Fruit fly (Drosophila melanogaster) whole organism, prepupa: Measurements from ENCODE around the gene Pitslre.
A peak's percentile ranks its signal among the peaks of the same experiment; 100 is the strongest.

ENCODE experiments used
- CG10631 ChIP-seq: fragments of 200-800 bp; sonication (Bioruptor generic); optimal IDR thresholded peaks from 2 replicates; lab custom pipeline; 2016; ENCODE audit warnings: missing biosample characterization, missing genetic modification characterization
- CG11294 ChIP-seq: fragments of 200-800 bp; sonication (Bioruptor generic); IDR thresholded peaks from 2 replicates; pipeline ENCODE4 v1.3.6; 2022; ENCODE audit warnings: missing biosample characterization, missing genetic modification characterization
- CG11902 ChIP-seq: fragments of 200-800 bp; sonication (Bioruptor generic); optimal IDR thresholded peaks from 3 replicates; lab custom pipeline; 2016; ENCODE audit warnings: missing biosample characterization, missing genetic modification characterization
- CG15336 ChIP-seq: fragments of 200-800 bp; sonication (Bioruptor generic); IDR thresholded peaks from 2 replicates; pipeline ENCODE4 v1.3.6; 2022; ENCODE audit warnings: missing biosample characterization, missing genetic modification characterization
- CG1621 ChIP-seq: fragments of 200-800 bp; sonication (Bioruptor generic); optimal IDR thresholded peaks from 3 replicates; lab custom pipeline; 2018; ENCODE audit warnings: missing biosample characterization, mild to moderate bottlenecking, missing genetic modification characterization
- CG16779 ChIP-seq: fragments of 200-800 bp; sonication (Bioruptor generic); optimal IDR thresholded peaks from 3 replicates; lab custom pipeline; 2017; ENCODE audit warnings: missing biosample characterization, mild to moderate bottlenecking, missing genetic modification characterization
- CG3032 ChIP-seq: fragments of 200-800 bp; optimal IDR thresholded peaks from 2 replicates; lab custom pipeline; 2019; ENCODE audit warnings: missing biosample characterization, mild to moderate bottlenecking, missing genetic modification characterization, moderate library complexity
- CG31627 ChIP-seq: fragments of 200-800 bp; sonication (Bioruptor generic); optimal IDR thresholded peaks from 3 replicates; lab custom pipeline; 2016; ENCODE audit warnings: missing biosample characterization, missing genetic modification characterization
- CG34406 ChIP-seq: fragments of 200-800 bp; sonication (Bioruptor generic); optimal IDR thresholded peaks from 3 replicates; lab custom pipeline; 2016; ENCODE audit warnings: missing biosample characterization, missing genetic modification characterization
- CG3919 ChIP-seq: fragments of 200-800 bp; sonication (Bioruptor generic); optimal IDR thresholded peaks from 3 replicates; lab custom pipeline; 2016; ENCODE audit warnings: missing biosample characterization, missing genetic modification characterization
- CG4318 ChIP-seq: fragments of 200-800 bp; sonication (Bioruptor generic); optimal IDR thresholded peaks from 3 replicates; lab custom pipeline; 2017; ENCODE audit warnings: missing biosample characterization, mild to moderate bottlenecking, missing genetic modification characterization
- CG6163 ChIP-seq: fragments of 200-800 bp; sonication (Bioruptor generic); IDR thresholded peaks from 3 replicates; pipeline ENCODE4 v1.3.6; 2022; ENCODE audit warnings: missing biosample characterization, missing genetic modification characterization
- CG6276 ChIP-seq: fragments of 200-800 bp; sonication (Bioruptor generic); optimal IDR thresholded peaks from 2 replicates; lab custom pipeline; 2017; ENCODE audit warnings: missing biosample characterization, mild to moderate bottlenecking, missing genetic modification characterization
- CG6808 ChIP-seq: fragments of 200-800 bp; sonication (Bioruptor generic); optimal IDR thresholded peaks from 3 replicates; lab custom pipeline; 2017; ENCODE audit warnings: missing biosample characterization, missing genetic modification characterization, mild to moderate bottlenecking, moderate library complexity, missing genetic modification reagents
- CG6854 ChIP-seq: fragments of 200-800 bp; sonication (Bioruptor generic); optimal IDR thresholded peaks from 2 replicates; lab custom pipeline; 2017; ENCODE audit warnings: missing biosample characterization, mild to moderate bottlenecking, missing genetic modification characterization
- CG8119 ChIP-seq: fragments of 200-800 bp; sonication (Bioruptor generic); IDR thresholded peaks from 3 replicates; pipeline ENCODE4 v1.3.6; 2022; ENCODE audit warnings: missing biosample characterization, missing genetic modification characterization
- CG8319 ChIP-seq: fragments of 200-800 bp; sonication (Bioruptor generic); optimal IDR thresholded peaks from 3 replicates; lab custom pipeline; 2016; ENCODE audit warnings: missing biosample characterization, missing genetic modification characterization
- CG8632 ChIP-seq: fragments of 200-800 bp; sonication (Bioruptor generic); optimal IDR thresholded peaks from 3 replicates; lab custom pipeline; 2016; ENCODE audit warnings: missing biosample characterization, missing genetic modification characterization
- CG9139 ChIP-seq: fragments of 200-800 bp; sonication (Bioruptor generic); optimal IDR thresholded peaks from 3 replicates; lab custom pipeline; 2017; ENCODE audit warnings: missing biosample characterization, mild to moderate bottlenecking, missing genetic modification characterization
- Eip78C ChIP-seq: fragments of 200-800 bp; sonication (Bioruptor generic); peaks from one replicate; lab custom pipeline; 2016; ENCODE audit warnings: missing biosample characterization, missing genetic modification characterization
- Eip93F ChIP-seq: fragments of 200-800 bp; sonication (Bioruptor generic); optimal IDR thresholded peaks from 2 replicates; lab custom pipeline; 2016; ENCODE audit warnings: missing biosample characterization, mild to moderate bottlenecking, missing genetic modification characterization
- Ets21C ChIP-seq: fragments of 200-800 bp; sonication (Bioruptor generic); optimal IDR thresholded peaks from 3 replicates; lab custom pipeline; 2016; ENCODE audit warnings: missing biosample characterization, missing genetic modification characterization
- Ets96B ChIP-seq: fragments of 200-800 bp; optimal IDR thresholded peaks from 2 replicates; lab custom pipeline; 2019; ENCODE audit warnings: missing biosample characterization, mild to moderate bottlenecking, missing genetic modification characterization, moderate library complexity
- Gug ChIP-seq: fragments of 200-800 bp; sonication (Bioruptor generic); IDR thresholded peaks from 2 replicates; pipeline ENCODE4 v1.3.6; 2022; ENCODE audit warnings: missing biosample characterization, missing genetic modification characterization
- Hr38 ChIP-seq: sonication (Bioruptor generic); optimal IDR thresholded peaks from 2 replicates; lab custom pipeline; 2016; ENCODE audit warnings: missing biosample characterization, missing genetic modification characterization
- Lpt ChIP-seq: fragments of 200-800 bp; sonication (Bioruptor generic); optimal IDR thresholded peaks from 3 replicates; lab custom pipeline; 2016; ENCODE audit warnings: missing biosample characterization, missing genetic modification characterization
- Smox ChIP-seq: fragments of 200-800 bp; sonication (Bioruptor generic); optimal IDR thresholded peaks from 3 replicates; lab custom pipeline; 2016; ENCODE audit warnings: missing biosample characterization, missing genetic modification characterization
- Sox102F ChIP-seq: fragments of 200-800 bp; sonication (Bioruptor generic); optimal IDR thresholded peaks from 2 replicates; lab custom pipeline; 2016; ENCODE audit warnings: missing biosample characterization, mild to moderate bottlenecking, missing genetic modification characterization
- Sox14 ChIP-seq: fragments of 200-800 bp; sonication (Bioruptor generic); optimal IDR thresholded peaks from 3 replicates; lab custom pipeline; 2016; ENCODE audit warnings: missing biosample characterization, missing genetic modification characterization
- achi ChIP-seq: fragments of 200-800 bp; sonication (Bioruptor generic); optimal IDR thresholded peaks from 3 replicates; lab custom pipeline; 2016; ENCODE audit warnings: missing biosample characterization, missing genetic modification characterization
- acj6 ChIP-seq: fragments of 200-800 bp; sonication (Bioruptor generic); optimal IDR thresholded peaks from 3 replicates; lab custom pipeline; 2016; ENCODE audit warnings: missing biosample characterization, missing genetic modification characterization
- dac ChIP-seq: fragments of 200-800 bp; sonication (Bioruptor generic); optimal IDR thresholded peaks from 2 replicates; lab custom pipeline; 2017; ENCODE audit warnings: missing biosample characterization, mild to moderate bottlenecking, missing genetic modification characterization
- dsx ChIP-seq: fragments of 200-800 bp; optimal IDR thresholded peaks from 3 replicates; lab custom pipeline; 2019; ENCODE audit warnings: missing biosample characterization, mild to moderate bottlenecking, missing genetic modification characterization, moderate library complexity; ENCODE audit not compliant: poor library complexity, severe bottlenecking
- eg ChIP-seq: fragments of 200-800 bp; sonication (Bioruptor generic); IDR thresholded peaks from 3 replicates; pipeline ENCODE4 v1.3.6; 2022; ENCODE audit warnings: missing biosample characterization, missing genetic modification characterization
- esn ChIP-seq: fragments of 200-800 bp; sonication (Bioruptor generic); optimal IDR thresholded peaks from 2 replicates; lab custom pipeline; 2016; ENCODE audit warnings: missing biosample characterization, mild to moderate bottlenecking, missing genetic modification characterization, moderate library complexity
- fd59A ChIP-seq: fragments of 200-800 bp; sonication (Bioruptor generic); optimal IDR thresholded peaks from 2 replicates; lab custom pipeline; 2017; ENCODE audit warnings: missing biosample characterization, mild to moderate bottlenecking, missing genetic modification characterization, missing genetic modification reagents
- fd85E ChIP-seq: fragments of 200-800 bp; sonication (Bioruptor generic); optimal IDR thresholded peaks from 3 replicates; lab custom pipeline; 2016; ENCODE audit warnings: missing biosample characterization, missing genetic modification characterization
- fkh ChIP-seq: fragments of 200-800 bp; sonication (Bioruptor generic); optimal IDR thresholded peaks from 3 replicates; lab custom pipeline; 2017; ENCODE audit warnings: missing biosample characterization, mild to moderate bottlenecking, missing genetic modification characterization, moderate library complexity
- net ChIP-seq: fragments of 200-800 bp; sonication (Bioruptor generic); optimal IDR thresholded peaks from 3 replicates; lab custom pipeline; 2016; ENCODE audit warnings: missing biosample characterization, missing genetic modification characterization
- ss ChIP-seq, 2 experiments: fragments of 200-800 bp; sonication (Bioruptor generic); optimal IDR thresholded peaks; 2 replicates in 1 of 2; 3 replicates in 1 of 2; lab custom pipeline; 2017 to 2018; ENCODE audit warnings: mild to moderate bottlenecking in 2 of 2, missing biosample characterization in 2 of 2, missing genetic modification characterization in 2 of 2, moderate library complexity in 1 of 2
- svp ChIP-seq: fragments of 200-800 bp; sonication (Bioruptor generic); peaks from one replicate; lab custom pipeline; 2016; ENCODE audit warnings: missing biosample characterization, missing genetic modification characterization
- topi ChIP-seq: fragments of 200-800 bp; sonication (Bioruptor generic); optimal IDR thresholded peaks from 3 replicates; lab custom pipeline; 2016; ENCODE audit warnings: missing biosample characterization, missing genetic modification characterization
- vri ChIP-seq: fragments of 200-800 bp; sonication (Bioruptor generic); optimal IDR thresholded peaks from 3 replicates; lab custom pipeline; 2016; ENCODE audit warnings: missing biosample characterization, mild to moderate bottlenecking, missing genetic modification characterization

Pitslre gene

DNA sequence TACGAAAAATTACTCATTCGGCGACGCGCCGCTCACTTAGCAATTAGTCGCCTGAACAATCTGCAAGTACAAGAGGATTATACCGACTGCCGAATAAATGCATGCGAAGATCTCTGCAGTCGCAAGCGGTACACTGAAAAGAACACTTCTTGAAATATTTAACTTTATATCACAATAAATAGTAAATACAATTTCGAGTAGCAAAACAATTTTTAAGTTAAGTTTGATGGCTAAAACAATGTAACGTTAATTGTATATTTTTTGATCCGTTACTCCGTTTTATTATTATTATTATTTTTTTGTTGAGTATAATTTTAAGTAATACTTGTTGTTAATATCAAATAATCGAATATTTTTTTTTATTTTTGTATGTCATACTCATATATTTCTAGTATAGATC lies 41.9 kb upstream of the Pitslre start (continued):
- no peak for TF ChIP-seq fkh (GFP tag; lab: Kevin White, UChicago)
- TF ChIP-seq CG11902, result no peak
- no peak for TF ChIP-seq fd59A (GFP tag; lab: Kevin White, UChicago)
- TF ChIP-seq CG9139 (GFP tag; lab: Kevin White, UChicago), result no peak
- no peak for TF ChIP-seq CG15336 (GFP tag; lab: Robert Waterston, UW)
- TF ChIP-seq CG8119 (GFP tag; lab: Robert Waterston, UW), result no peak
- TF ChIP-seq dac (GFP tag; lab: Kevin White, UChicago), result no peak
- no peak for TF ChIP-seq CG11294 (GFP tag; lab: Robert Waterston, UW)
- TF ChIP-seq dsx (GFP tag; lab: Kevin White, UChicago), result no peak
- TF ChIP-seq CG6808 (GFP tag; lab: Kevin White, UChicago), result no peak
- TF ChIP-seq Gug (GFP tag; lab: Robert Waterston, UW), result no peak
- TF ChIP-seq Eip93F, result no peak
- TF ChIP-seq CG6276 (GFP tag; lab: Kevin White, UChicago), result no peak
- TF ChIP-seq Ets21C, result no peak
- no peak for TF ChIP-seq fd85E (GFP tag; lab: Kevin White, UChicago)
- no peak for TF ChIP-seq CG6854 (GFP tag; lab: Kevin White, UChicago)
- peak; percentile 36 for TF ChIP-seq acj6 (GFP tag; lab: Kevin White, UChicago)
- no peak for TF ChIP-seq CG6163
- TF ChIP-seq Lpt, result no peak
- no peak for TF ChIP-seq Hr38
- peak; percentile 0 for TF ChIP-seq Smox
- no peak for TF ChIP-seq achi
- no peak for TF ChIP-seq CG3032 (tag; lab: Kevin White, UChicago)
- peak; percentile 41 for TF ChIP-seq CG3919 (GFP tag; lab: Kevin White, UChicago)
- peak; percentile 9 for TF ChIP-seq CG10631 (GFP tag; lab: Kevin White, UChicago)
- TF ChIP-seq CG8632, result peak; percentile 17
- TF ChIP-seq Ets96B, result no peak
- no peak for TF ChIP-seq CG4318 (GFP tag; lab: Kevin White, UChicago)
- no peak for TF ChIP-seq ss (GFP tag; optimal IDR thresholded peaks at IDR 0.05; lab: Kevin White, UChicago)
- no peak for TF ChIP-seq CG1621 (tag; lab: Kevin White, UChicago)
- TF ChIP-seq eg, result 0 out of 3 replicates have a peak, but pooled peaks have one; percentile 8
- TF ChIP-seq vri (GFP tag; lab: Kevin White, UChicago), result no peak

DNA sequence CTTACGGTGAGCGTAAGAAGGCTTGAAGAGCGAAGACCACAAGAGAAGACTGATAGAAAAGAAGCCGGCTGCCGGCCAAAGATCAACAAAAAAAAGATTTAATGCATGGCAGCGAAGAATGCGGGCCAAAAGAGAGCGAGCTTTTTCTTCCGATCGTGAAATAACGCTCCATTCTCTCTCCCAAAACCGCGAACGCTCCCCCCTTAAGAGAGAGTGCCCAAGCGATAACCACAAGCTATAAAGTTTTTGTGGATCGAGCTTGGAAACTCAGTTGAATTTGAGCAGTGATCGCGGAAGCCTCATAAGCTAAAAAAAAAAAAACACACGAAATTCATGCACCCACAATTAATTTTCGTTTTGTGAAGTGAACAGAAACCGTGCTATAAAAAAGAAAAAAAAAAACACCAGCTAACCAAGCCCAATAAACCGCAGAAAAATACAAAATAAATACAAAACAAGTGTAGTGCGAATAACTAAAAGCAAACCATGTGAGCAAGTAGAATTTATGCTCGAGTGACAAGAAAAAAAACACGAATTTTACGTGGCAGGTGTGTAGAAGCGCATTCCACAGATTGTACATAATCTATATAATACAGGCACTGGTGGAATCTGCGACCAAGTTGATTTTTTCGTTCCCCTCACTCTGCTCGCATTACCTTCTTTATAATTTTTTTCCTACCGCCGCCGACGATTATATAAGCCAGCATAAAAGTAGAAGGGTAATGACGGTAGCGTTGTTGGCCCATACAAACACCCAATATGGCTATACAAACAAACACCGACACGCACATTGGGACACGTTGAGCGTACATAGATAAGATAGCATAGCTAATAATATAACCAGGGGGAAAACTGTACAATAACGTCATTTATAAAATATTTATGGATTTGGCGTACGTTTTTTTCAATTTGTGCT lies 40.7 kb upstream of the Pitslre start, which contains the start of gene CG13252:
Gene CG13252 (plus strand): TSS at position 269 of the 916 bp plus-strand sequence.
- TF ChIP-seq CG16779 (tag; lab: Kevin White, UChicago) (peak; percentile 17), Sox102F (peak; percentile 38), CG8632 (peak; percentile 35), esn (GFP tag; lab: Kevin White, UChicago) (peak; percentile 26), ss (GFP tag; optimal IDR thresholded peaks at IDR 0.05; lab: Kevin White, UChicago) (peak; percentile 38 to 42), Smox (no peak), CG3919 (GFP tag; lab: Kevin White, UChicago) (peak; percentile 41), topi (peak; percentile 11), CG6163 (peak; percentile 44; the same call in 2 of the 3 replicates), net (peak; percentile 22), vri (GFP tag; lab: Kevin White, UChicago) (peak; percentile 60), Lpt (peak; percentile 43), CG8119 (GFP tag; lab: Robert Waterston, UW) (peak; percentile 36; the same call in 1 of the 3 replicates), eg (peak; percentile 63; the same call in 2 of the 3 replicates), fkh (GFP tag; lab: Kevin White, UChicago) (peak; percentile 89), fd85E (GFP tag; lab: Kevin White, UChicago) (no peak), dsx (GFP tag; lab: Kevin White, UChicago) (peak; percentile 4), CG9139 (GFP tag; lab: Kevin White, UChicago) (peak; percentile 35), svp (GFP tag; lab: Kevin White, UChicago) (peak; percentile 98), Ets96B (peak; percentile 7), CG31627 (GFP tag; lab: Kevin White, UChicago) (no peak), CG34406 (GFP tag; lab: Kevin White, UChicago) (peak; percentile 13), CG6276 (GFP tag; lab: Kevin White, UChicago) (peak; percentile 47), CG6854 (GFP tag; lab: Kevin White, UChicago) (peak; percentile 54), CG15336 (GFP tag; lab: Robert Waterston, UW) (peak; percentile 44; the same call in 1 of the 2 replicates), Gug (GFP tag; lab: Robert Waterston, UW) (no peak), CG8319 (no peak), CG6808 (GFP tag; lab: Kevin White, UChicago) (peak; percentile 7), acj6 (GFP tag; lab: Kevin White, UChicago) (no peak), Eip78C (GFP tag; lab: Kevin White, UChicago) (peak; percentile 73), Sox14 (GFP tag; lab: Kevin White, UChicago) (no peak)
